Fruit fly (Drosophila melanogaster): ENCODE data around the gene smog.

The smog gene

DNA sequence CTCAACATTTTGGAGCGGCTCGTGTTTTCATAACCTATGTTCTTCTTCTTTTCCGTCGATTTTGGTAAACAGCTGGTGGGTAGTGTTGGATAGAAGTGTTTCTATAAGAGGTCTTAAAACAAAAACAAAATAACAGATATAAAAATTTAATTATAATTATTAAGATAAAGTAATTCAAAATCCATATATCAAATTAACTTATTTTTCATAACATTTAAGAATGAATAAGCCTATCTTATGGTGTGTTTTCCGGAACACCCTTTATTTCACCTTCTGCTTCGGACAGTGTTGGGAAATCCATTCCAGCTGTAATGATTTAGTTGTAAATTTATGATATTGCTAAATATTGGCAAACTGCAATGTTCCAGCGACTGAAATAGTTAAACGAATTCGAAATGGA, 2.3 kb upstream of the smog start, which contains the start of the genes mRpS2 and Mon1 (continued):
- TF ChIP-seq CG1603 (tag; optimal IDR thresholded peaks at IDR 0.05) = peak; percentile 68
- peak; percentile 56 for TF ChIP-seq CG3995 (GFP tag; optimal IDR thresholded peaks at IDR 0.05)
- TF ChIP-seq Kr (GFP tag; optimal IDR thresholded peaks at IDR 0.05) = peak; percentile 16
- peak; percentile 91 for TF ChIP-seq CG4820 (GFP tag; optimal IDR thresholded peaks at IDR 0.05)
- no peak for TF ChIP-seq CG14965 (GFP tag; optimal IDR thresholded peaks at IDR 0.05; ENCODE audit: borderline replicate concordance)
- peak; percentile 96 for TF ChIP-seq al (GFP tag; IDR thresholded peaks at IDR 0.05)
- peak; percentile 93 for TF ChIP-seq BtbVII (GFP tag; optimal IDR thresholded peaks at IDR 0.05)
- TF ChIP-seq Hr39 (optimal IDR thresholded peaks at IDR 0.05) = no peak
- TF ChIP-seq Oli (tag; optimal IDR thresholded peaks at IDR 0.05) = peak; percentile 93
- TF ChIP-seq ap (GFP tag; IDR thresholded peaks at IDR 0.05) = peak; percentile 96
- TF ChIP-seq ash1 (GFP tag; optimal IDR thresholded peaks at IDR 0.05) = peak; percentile 47
- peak in 1 of 2 experiments; percentile 78 for TF ChIP-seq Hr78 (GFP tag; optimal IDR thresholded peaks at IDR 0.05)
- TF ChIP-seq ci (GFP tag; IDR thresholded peaks at IDR 0.05) = peak; percentile 96
- peak; percentile 77 for TF ChIP-seq pum (GFP tag; optimal IDR thresholded peaks at IDR 0.05)
- peak; percentile 96 for TF ChIP-seq CoRest (tag; optimal IDR thresholded peaks at IDR 0.05)
- TF ChIP-seq dysf (GFP tag; IDR thresholded peaks at IDR 0.05) = peak; percentile 94
- TF ChIP-seq en (GFP tag; optimal IDR thresholded peaks at IDR 0.05) = peak; percentile 35
- TF ChIP-seq CG5245 (GFP tag; optimal IDR thresholded peaks at IDR 0.05) = peak; percentile 91
- peak; percentile 98 for TF ChIP-seq Ets65A (GFP tag)
- peak; percentile 96 for TF ChIP-seq Meics (GFP tag; optimal IDR thresholded peaks at IDR 0.05)
- peak; percentile 59 for TF ChIP-seq corto (GFP tag; optimal IDR thresholded peaks at IDR 0.05)
- TF ChIP-seq HLH3B (GFP tag; IDR thresholded peaks at IDR 0.05) = peak; percentile 95
- peak; percentile 95 for TF ChIP-seq CG6272 (GFP tag; IDR thresholded peaks at IDR 0.05)
- peak; percentile 80 for TF ChIP-seq CG13624 (GFP tag; optimal IDR thresholded peaks at IDR 0.05)
- TF ChIP-seq bigmax (GFP tag; optimal IDR thresholded peaks at IDR 0.05) = peak; percentile 69
- TF ChIP-seq CG8388 (GFP tag; optimal IDR thresholded peaks at IDR 0.05) = peak; percentile 92
- peak; percentile 61 for TF ChIP-seq slp2 (GFP tag; optimal IDR thresholded peaks at IDR 0.05)
- peak; percentile 91 for TF ChIP-seq GATAe (GFP tag; conservative IDR thresholded peaks at IDR 0.05)
- peak; percentile 51 for TF ChIP-seq CG16863 (GFP tag; optimal IDR thresholded peaks at IDR 0.05)
- TF ChIP-seq Doc3 (GFP tag; IDR thresholded peaks at IDR 0.05; ENCODE audit: partially characterized antibody) = no peak
- TF ChIP-seq Dip3 (GFP tag; optimal IDR thresholded peaks at IDR 0.05) = peak; percentile 83
- TF ChIP-seq Dip2 (GFP tag; IDR thresholded peaks at IDR 0.05) = peak; percentile 48; the same call in 1 of the 2 replicates
- peak; percentile 86 for TF ChIP-seq gro (GFP tag; optimal IDR thresholded peaks at IDR 0.05)
- TF ChIP-seq CG11085 (GFP tag; IDR thresholded peaks at IDR 0.05) = peak; percentile 97
- TF ChIP-seq CG3726 (GFP tag; IDR thresholded peaks at IDR 0.05) = peak; percentile 88
- peak; percentile 64 to 91 for TF ChIP-seq crp (GFP tag; optimal IDR thresholded peaks at IDR 0.05)
- TF ChIP-seq org-1 (GFP tag; optimal IDR thresholded peaks at IDR 0.05) = peak; percentile 84
- TF ChIP-seq Sin3A (optimal IDR thresholded peaks at IDR 0.05) = no peak
- no peak for TF ChIP-seq btn (GFP tag; optimal IDR thresholded peaks at IDR 0.05)
- peak; percentile 93 for TF ChIP-seq CG9727 (GFP tag; optimal IDR thresholded peaks at IDR 0.05)
- peak; percentile 95 for TF ChIP-seq H2.0 (GFP tag; IDR thresholded peaks at IDR 0.05)
- peak; percentile 96 for TF ChIP-seq stwl (tag; optimal IDR thresholded peaks at IDR 0.05)
- TF ChIP-seq ERR (GFP tag; optimal IDR thresholded peaks at IDR 0.05) = peak; percentile 78
- peak; percentile 91 for TF ChIP-seq CG7556 (GFP tag; optimal IDR thresholded peaks at IDR 0.05)
- TF ChIP-seq CG32767 (GFP tag; IDR thresholded peaks at IDR 0.05) = peak; percentile 95
- TF ChIP-seq repo (GFP tag; optimal IDR thresholded peaks at IDR 0.05) = peak; percentile 54
- TF ChIP-seq Mes4 (GFP tag; optimal IDR thresholded peaks at IDR 0.05) = peak; percentile 23
- peak; percentile 36; the same call in 1 of the 2 replicates for TF ChIP-seq unc-4 (GFP tag; IDR thresholded peaks at IDR 0.05; ENCODE audit: partially characterized antibody)
- TF ChIP-seq CG14860 (GFP tag; IDR thresholded peaks at IDR 0.05; ENCODE audit: partially characterized antibody) = no peak
- peak; percentile 31; the same call in 1 of the 3 replicates for TF ChIP-seq z (GFP tag; IDR thresholded peaks at IDR 0.05)
- peak; percentile 78 for TF ChIP-seq onecut (GFP tag; IDR thresholded peaks at IDR 0.05)
- peak; percentile 98 for TF ChIP-seq PHDP (tag; optimal IDR thresholded peaks at IDR 0.05)
